Worm (Caenorhabditis elegans): ENCODE results near the gene lgc-42.

The lgc-42 gene

ce11 chrIII:2032327-2033093 is 34.8 kb downstream of the lgc-42 start (continued):
- peak; percentile 55 for TF ChIP-seq lin-13 (GFP tag; optimal IDR thresholded peaks at IDR 0.05)
- TF ChIP-seq T20F7.1 (GFP tag; optimal IDR thresholded peaks at IDR 0.05): no peak
- peak; percentile 74 for TF ChIP-seq vab-7 (GFP tag; IDR thresholded peaks at IDR 0.05)
- TF ChIP-seq snpc-1.2 (GFP tag; IDR thresholded peaks at IDR 0.05): peak; percentile 73
- no peak for TF ChIP-seq mxl-2 (GFP tag; conservative IDR thresholded peaks at IDR 0.05)
- TF ChIP-seq unc-62 (GFP tag; optimal IDR thresholded peaks at IDR 0.05 in 1 of 2): peak in 1 of 2 experiments; percentile 52
- TF ChIP-seq unc-62 (tag; optimal IDR thresholded peaks at IDR 0.05): no peak
- TF ChIP-seq tag-97 (GFP tag; IDR thresholded peaks at IDR 0.05): 0 out of 2 replicates have a peak, but pooled peaks have one; percentile 21
- peak; percentile 70 for TF ChIP-seq mes-2 (tag; optimal IDR thresholded peaks at IDR 0.05; ENCODE audit: poor library complexity, severe bottlenecking)
- TF ChIP-seq nhr-48 (tag; optimal IDR thresholded peaks at IDR 0.05): no peak
- no peak for TF ChIP-seq gei-8 (GFP tag; optimal IDR thresholded peaks at IDR 0.05)
- TF ChIP-seq daf-16 (GFP tag; optimal IDR thresholded peaks at IDR 0.05): peak in 1 of 2 experiments; percentile 9
- no peak for TF ChIP-seq daf-16 (tag; optimal IDR thresholded peaks at IDR 0.05)
- TF ChIP-seq F44E2.7 (GFP tag; IDR thresholded peaks at IDR 0.05): no peak
- TF ChIP-seq F49E8.2 (tag; optimal IDR thresholded peaks at IDR 0.05; ENCODE audit: borderline replicate concordance): no peak
- peak; percentile 84 for TF ChIP-seq lim-7 (GFP tag; IDR thresholded peaks at IDR 0.05)
- no peak for TF ChIP-seq daf-8 (GFP tag; IDR thresholded peaks at IDR 0.05)
- TF ChIP-seq ZK546.5 (tag; optimal IDR thresholded peaks at IDR 0.05): no peak
- no peak for TF ChIP-seq nhr-76 (tag; optimal IDR thresholded peaks at IDR 0.05)
- no peak for TF ChIP-seq zfp-3 (GFP tag; conservative IDR thresholded peaks at IDR 0.05)
- TF ChIP-seq ceh-44 (GFP tag; IDR thresholded peaks at IDR 0.05): peak; percentile 72; the same call in 1 of the 2 replicates
- peak; percentile 29 for TF ChIP-seq dmd-6 (GFP tag; IDR thresholded peaks at IDR 0.05)
- TF ChIP-seq nhr-41 (GFP tag; IDR thresholded peaks at IDR 0.05): 0 out of 2 replicates have a peak, but pooled peaks have one; percentile 14
- no peak for TF ChIP-seq Y75B8A.6 (GFP tag; IDR thresholded peaks at IDR 0.05)
- TF ChIP-seq duxl-1 (tag; optimal IDR thresholded peaks at IDR 0.05; ENCODE audit: poor library complexity): peak; percentile 57
- TF ChIP-seq T26A8.4 (GFP tag; IDR thresholded peaks at IDR 0.05): peak; percentile 23
- TF ChIP-seq hif-1 (tag; optimal IDR thresholded peaks at IDR 0.05): no peak
- no peak for TF ChIP-seq zip-11 (GFP tag; IDR thresholded peaks at IDR 0.05)
- TF ChIP-seq egl-27 (tag; optimal IDR thresholded peaks at IDR 0.05): no peak
- TF ChIP-seq daf-12 (tag; optimal IDR thresholded peaks at IDR 0.05): no peak
- TF ChIP-seq arid-1 (GFP tag; conservative IDR thresholded peaks at IDR 0.05): peak; percentile 68; the same call in 1 of the 2 replicates
- no peak for TF ChIP-seq sdz-12 (GFP tag; optimal IDR thresholded peaks at IDR 0.05)
- TF ChIP-seq nhr-111 (GFP tag; optimal IDR thresholded peaks at IDR 0.05): no peak
- TF ChIP-seq lin-38 (GFP tag; IDR thresholded peaks at IDR 0.05): peak; percentile 97
- TF ChIP-seq zip-2 (tag; optimal IDR thresholded peaks at IDR 0.05): no peak
- TF ChIP-seq egl-43 (GFP tag; IDR thresholded peaks at IDR 0.05): peak; percentile 76

ce11 chrIII:2047907-2048306 is 50.2 kb downstream of the lgc-42 start, which contains the start of gene dpy-1:
Gene dpy-1, minus strand, starts transcription at chrIII:2048007.
- no peak for TF ChIP-seq ceh-82 (tag; optimal IDR thresholded peaks at IDR 0.05)
- no peak for TF ChIP-seq Y5F2A.4 (GFP tag; optimal IDR thresholded peaks at IDR 0.05)
- no peak for TF ChIP-seq F49E8.2 (tag; optimal IDR thresholded peaks at IDR 0.05; ENCODE audit: borderline replicate concordance)
- TF ChIP-seq vab-7 (GFP tag; IDR thresholded peaks at IDR 0.05): no peak
- TF ChIP-seq snpc-1.2 (GFP tag; IDR thresholded peaks at IDR 0.05): no peak
- no peak for TF ChIP-seq unc-39 (tag; optimal IDR thresholded peaks at IDR 0.05)

All from whole organism, L4 larva.